Fruit fly (Drosophila melanogaster) whole organism, embryonic: ENCODE measurements around the gene CG16727.

Source experiments
- Abd-B ChIP-seq: fragments of 200-800 bp; sonication (Bioruptor generic); optimal IDR thresholded peaks from 2 replicates; lab custom pipeline; 2018; ENCODE audit warnings: missing biosample characterization, mild to moderate bottlenecking, missing genetic modification characterization, moderate library complexity
- Bdp1 ChIP-seq: fragments of 200-800 bp; sonication (Bioruptor generic); optimal IDR thresholded peaks from 3 replicates; lab custom pipeline; 2016; ENCODE audit warnings: missing biosample characterization, missing genetic modification characterization
- Bgb ChIP-seq: fragments of 200-800 bp; sonication (Bioruptor generic); IDR thresholded peaks from 2 replicates; pipeline ENCODE4 v1.3.6; 2022; ENCODE audit warnings: missing biosample characterization, missing genetic modification characterization; ENCODE audit not compliant: partially characterized antibody
- CG11723 ChIP-seq: fragments of 200-800 bp; sonication (Bioruptor generic); optimal IDR thresholded peaks from 2 replicates; lab custom pipeline; 2017; ENCODE audit warnings: missing biosample characterization, mild to moderate bottlenecking, missing genetic modification characterization
- CG12071 ChIP-seq: fragments of 200-800 bp; sonication (Bioruptor generic); optimal IDR thresholded peaks from 3 replicates; lab custom pipeline; 2018; ENCODE audit warnings: missing biosample characterization, mild to moderate bottlenecking, missing genetic modification characterization
- CG1233 ChIP-seq: fragments of 200-800 bp; sonication (Bioruptor generic); optimal IDR thresholded peaks from 4 replicates; lab custom pipeline; 2018; ENCODE audit warnings: missing biosample characterization, mild to moderate bottlenecking, missing genetic modification characterization
- CG13894 ChIP-seq: fragments of 200-800 bp; sonication (Bioruptor generic); optimal IDR thresholded peaks from 3 replicates; lab custom pipeline; 2018; ENCODE audit warnings: missing biosample characterization, mild to moderate bottlenecking, missing genetic modification characterization, moderate library complexity
- CG15073 ChIP-seq: fragments of 200-800 bp; sonication (Bioruptor generic); optimal IDR thresholded peaks from 2 replicates; lab custom pipeline; 2016; ENCODE audit warnings: missing biosample characterization, missing genetic modification characterization
- CG16863 ChIP-seq: fragments of 200-800 bp; sonication (Bioruptor generic); optimal IDR thresholded peaks from 3 replicates; lab custom pipeline; 2016; ENCODE audit warnings: missing biosample characterization, missing genetic modification characterization
- CG18011 ChIP-seq: fragments of 200-800 bp; sonication (Bioruptor generic); optimal IDR thresholded peaks from 2 replicates; lab custom pipeline; 2017; ENCODE audit warnings: missing biosample characterization, missing genetic modification characterization, mild to moderate bottlenecking, moderate library complexity, missing genotype
- CG18599 ChIP-seq: fragments of 200-800 bp; sonication (Bioruptor generic); optimal IDR thresholded peaks from 3 replicates; lab custom pipeline; 2017; ENCODE audit warnings: missing biosample characterization, missing genetic modification characterization, mild to moderate bottlenecking, moderate library complexity, missing genetic modification reagents
- CG2712 ChIP-seq: fragments of 200-800 bp; optimal IDR thresholded peaks from 3 replicates; lab custom pipeline; 2019; ENCODE audit warnings: missing biosample characterization, mild to moderate bottlenecking, missing genetic modification characterization, moderate library complexity
- CG30403 ChIP-seq: fragments of 200-800 bp; sonication (Bioruptor generic); optimal IDR thresholded peaks from 3 replicates; lab custom pipeline; 2016; ENCODE audit warnings: missing biosample characterization, missing genetic modification characterization
- CG34422 ChIP-seq: fragments of 200-800 bp; sonication (Bioruptor generic); IDR thresholded peaks from 3 replicates; pipeline ENCODE4 v1.3.6; 2022; ENCODE audit warnings: missing biosample characterization, missing genetic modification characterization
- CG3847 ChIP-seq: fragments of 200-800 bp; sonication (Bioruptor generic); IDR thresholded peaks from 2 replicates; pipeline ENCODE4 v1.3.6; 2022; ENCODE audit warnings: missing biosample characterization, missing genetic modification characterization
- CG4360 ChIP-seq: fragments of 200-800 bp; sonication (Bioruptor generic); IDR thresholded peaks from 2 replicates; pipeline ENCODE4 v1.3.6; 2022; ENCODE audit warnings: missing biosample characterization, missing genetic modification characterization
- CG7357 ChIP-seq: fragments of 200-800 bp; sonication (Bioruptor generic); IDR thresholded peaks from 3 replicates; pipeline ENCODE4 v1.3.6; 2022; ENCODE audit warnings: missing biosample characterization, missing genetic modification characterization
- CG8944 ChIP-seq: fragments of 200-800 bp; sonication (Bioruptor generic); optimal IDR thresholded peaks from 3 replicates; lab custom pipeline; 2016; ENCODE audit warnings: missing biosample characterization, missing genetic modification characterization
- CG9817 ChIP-seq: fragments of 200-800 bp; sonication (Bioruptor generic); optimal IDR thresholded peaks from 2 replicates; lab custom pipeline; 2018; ENCODE audit warnings: missing biosample characterization, mild to moderate bottlenecking, missing genetic modification characterization, moderate library complexity
- Chrac-16 ChIP-seq: fragments of 200-800 bp; sonication (Bioruptor generic); optimal IDR thresholded peaks from 3 replicates; lab custom pipeline; 2016; ENCODE audit warnings: missing biosample characterization, missing genetic modification characterization
- E2f2 ChIP-seq: fragments of 200-800 bp; sonication (Bioruptor generic); IDR thresholded peaks from 2 replicates; pipeline ENCODE4 v1.3.6; 2022; ENCODE audit warnings: missing biosample characterization, missing genetic modification characterization
- Ets65A ChIP-seq: fragments of 200-800 bp; sonication (Bioruptor generic); peaks from one replicate; lab custom pipeline; 2016; ENCODE audit warnings: missing biosample characterization, missing genetic modification characterization
- Fer3 ChIP-seq: fragments of 200-800 bp; sonication (Bioruptor generic); optimal IDR thresholded peaks from 2 replicates; lab custom pipeline; 2018; ENCODE audit warnings: missing biosample characterization, mild to moderate bottlenecking, missing genetic modification characterization, moderate library complexity
- GATAe ChIP-seq: fragments of 200-800 bp; sonication (Bioruptor generic); conservative IDR thresholded peaks from 2 replicates; pipeline ENCODE4 v1.3.6; 2022; ENCODE audit warnings: missing biosample characterization, missing genetic modification characterization
- H2.0 ChIP-seq: fragments of 200-800 bp; sonication (Bioruptor generic); IDR thresholded peaks from 2 replicates; pipeline ENCODE4 v1.3.6; 2022; ENCODE audit warnings: missing biosample characterization, missing genetic modification characterization
- HmgZ ChIP-seq: fragments of 200-800 bp; sonication (Bioruptor generic); optimal IDR thresholded peaks from 2 replicates; lab custom pipeline; 2018; ENCODE audit warnings: missing biosample characterization, mild to moderate bottlenecking, missing genetic modification characterization
- Hr3 ChIP-seq: fragments of 200-800 bp; sonication (Bioruptor generic); optimal IDR thresholded peaks from 3 replicates; lab custom pipeline; 2016; ENCODE audit warnings: missing biosample characterization, missing genetic modification characterization
- Hsf ChIP-seq: fragments of 200-800 bp; sonication (Bioruptor generic); optimal IDR thresholded peaks from 3 replicates; lab custom pipeline; 2016; ENCODE audit warnings: missing biosample characterization, missing genetic modification characterization
- Lhr ChIP-seq: fragments of 200-800 bp; sonication (Bioruptor generic); optimal IDR thresholded peaks from 3 replicates; lab custom pipeline; 2017; ENCODE audit warnings: mild to moderate bottlenecking, missing biosample characterization, missing genetic modification reagents, missing genetic modification characterization
- Lim3 ChIP-seq: fragments of 200-800 bp; sonication (Bioruptor generic); IDR thresholded peaks from 2 replicates; pipeline ENCODE4 v1.3.6; 2022; ENCODE audit warnings: missing biosample characterization, missing genetic modification characterization
- Lpt ChIP-seq: fragments of >200 bp; optimal IDR thresholded peaks from 2 replicates; lab custom pipeline; 2018; ENCODE audit warnings: missing biosample characterization, missing genetic modification characterization
- Scr ChIP-seq: fragments of 200-800 bp; sonication (Bioruptor generic); IDR thresholded peaks from 2 replicates; pipeline ENCODE4 v1.3.6; 2022; ENCODE audit warnings: missing biosample characterization, missing genetic modification characterization; ENCODE audit not compliant: partially characterized antibody
- Sox100B ChIP-seq: fragments of 200-800 bp; sonication (Bioruptor generic); optimal IDR thresholded peaks from 3 replicates; lab custom pipeline; 2018; ENCODE audit warnings: missing biosample characterization, mild to moderate bottlenecking, missing genetic modification characterization
- Xbp1 ChIP-seq: fragments of 200-800 bp; sonication (Bioruptor generic); optimal IDR thresholded peaks from 3 replicates; lab custom pipeline; 2016; ENCODE audit warnings: missing biosample characterization, mild to moderate bottlenecking, missing genetic modification characterization
- bab2 ChIP-seq: fragments of 200-800 bp; sonication (Bioruptor generic); optimal IDR thresholded peaks from 2 replicates; lab custom pipeline; 2016; ENCODE audit warnings: missing biosample characterization, missing genetic modification characterization
- gem ChIP-seq: fragments of 200-800 bp; sonication (Bioruptor generic); optimal IDR thresholded peaks from 2 replicates; lab custom pipeline; 2019; ENCODE audit warnings: missing biosample characterization, mild to moderate bottlenecking, missing genetic modification characterization, moderate library complexity
- gsb-n ChIP-seq: fragments of 200-800 bp; sonication (Bioruptor generic); optimal IDR thresholded peaks from 3 replicates; lab custom pipeline; 2018; ENCODE audit warnings: missing biosample characterization, mild to moderate bottlenecking, missing genetic modification characterization
- h ChIP-seq: fragments of >200 bp; optimal IDR thresholded peaks from 2 replicates; lab custom pipeline; 2017
- jing ChIP-seq: fragments of 200-800 bp; sonication (Bioruptor generic); optimal IDR thresholded peaks from 2 replicates; lab custom pipeline; 2018; ENCODE audit warnings: missing biosample characterization, mild to moderate bottlenecking, missing genetic modification characterization
- ken ChIP-seq: fragments of 200-800 bp; sonication (Bioruptor generic); IDR thresholded peaks from 3 replicates; pipeline ENCODE4 v1.3.6; 2022; ENCODE audit warnings: missing biosample characterization, missing genetic modification characterization
- mam ChIP-seq: fragments of 200-800 bp; sonication (Bioruptor generic); optimal IDR thresholded peaks from 3 replicates; lab custom pipeline; 2016; ENCODE audit warnings: missing biosample characterization, missing genetic modification characterization
- otp ChIP-seq: fragments of 200-800 bp; sonication (Bioruptor generic); IDR thresholded peaks from 3 replicates; pipeline ENCODE4, ENCODE4 v1.3.6; 2022; ENCODE audit warnings: missing biosample characterization, missing genetic modification characterization
- pho ChIP-seq: fragments of 200-800 bp; sonication (Bioruptor generic); optimal IDR thresholded peaks from 2 replicates; lab custom pipeline; 2016; ENCODE audit warnings: missing biosample characterization, missing genetic modification characterization
- pnt ChIP-seq: fragments of 200-800 bp; sonication (Bioruptor generic); optimal IDR thresholded peaks from 3 replicates; lab custom pipeline; 2016; ENCODE audit warnings: missing biosample characterization, missing genetic modification characterization
- prd ChIP-seq, 3 experiments: fragments of >200 bp in 2 of 3; fragments of 200-800 bp in 1 of 3; sonication (Bioruptor generic) in 1 of 3; optimal IDR thresholded peaks in 2 of 3; IDR thresholded peaks in 1 of 3; 2 replicates in 2 of 3; 3 replicates in 1 of 3; pipeline versions ENCODE4 v1.3.6 to Lab custom; 2017 to 2022; ENCODE audit warnings: missing biosample characterization in 1 of 3, missing genetic modification characterization in 1 of 3
- pum ChIP-seq: fragments of 200-800 bp; sonication (Bioruptor generic); optimal IDR thresholded peaks from 2 replicates; lab custom pipeline; 2016; ENCODE audit warnings: missing biosample characterization, missing genetic modification characterization
- sens ChIP-seq: fragments of 200-800 bp; sonication (Bioruptor generic); peaks from one replicate; lab custom pipeline; 2016; ENCODE audit warnings: missing biosample characterization, missing genetic modification characterization
- seq ChIP-seq: fragments of 200-800 bp; sonication (Bioruptor generic); IDR thresholded peaks from 2 replicates; pipeline ENCODE4 v1.3.6; 2022; ENCODE audit warnings: missing biosample characterization, missing genetic modification characterization
- slp2 ChIP-seq: fragments of 200-800 bp; sonication (Bioruptor generic); optimal IDR thresholded peaks from 2 replicates; lab custom pipeline; 2016; ENCODE audit warnings: missing biosample characterization, missing genetic modification characterization
- sr ChIP-seq: fragments of 200-800 bp; sonication (Bioruptor generic); IDR thresholded peaks from 3 replicates; pipeline ENCODE4 v1.3.6; 2022; ENCODE audit warnings: missing biosample characterization, missing genetic modification characterization
- tna ChIP-seq: fragments of 200-800 bp; sonication (Bioruptor generic); IDR thresholded peaks from 2 replicates; pipeline ENCODE4 v1.3.6; 2022; ENCODE audit warnings: missing biosample characterization, missing genetic modification characterization; ENCODE audit not compliant: partially characterized antibody
- tup ChIP-seq: fragments of 200-800 bp; sonication (Bioruptor generic); optimal IDR thresholded peaks from 2 replicates; lab custom pipeline; 2016; ENCODE audit warnings: missing biosample characterization, mild to moderate bottlenecking, missing genetic modification characterization, moderate library complexity

CG16727 gene

DNA sequence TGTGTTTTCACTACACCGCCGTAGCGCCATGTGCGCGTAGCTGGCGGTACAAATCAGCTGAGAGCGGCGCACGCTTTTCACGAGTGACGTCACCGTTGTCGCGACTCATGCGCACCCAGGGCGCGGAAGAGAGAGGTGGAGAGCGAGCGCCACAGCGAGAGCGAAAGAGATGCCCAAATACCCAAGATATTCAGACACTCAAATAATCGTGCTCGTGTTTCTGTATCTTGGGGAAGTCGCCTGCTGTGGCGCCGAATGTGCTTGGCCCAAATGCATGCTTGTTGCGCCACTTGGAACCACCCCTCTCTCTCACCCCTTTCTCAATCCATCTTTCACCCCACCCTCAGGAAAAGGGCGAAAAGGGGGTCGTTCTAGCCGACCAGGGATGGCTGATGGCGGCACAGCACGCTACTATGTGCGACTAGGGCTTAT lies 19.5 kb downstream of the CG16727 start, which contains the start of gene CG6231 (continued):
- TF ChIP-seq CG4360 (GFP tag; lab: Robert Waterston, UW) (no peak), E2f2 (GFP tag; lab: Robert Waterston, UW) (peak; percentile 20; the same call in 1 of the 2 replicates), Hr3 (no peak), Xbp1 (no peak), CG12071 (GFP tag; lab: Kevin White, UChicago) (no peak), pum (GFP tag; lab: Kevin White, UChicago) (no peak), seq (GFP tag; lab: Robert Waterston, UW) (no peak), CG3847 (no peak), CG9817 (tag; lab: Kevin White, UChicago) (no peak), Lpt (GFP tag; lab: Kevin White, UChicago) (no peak), CG2712 (tag; lab: Kevin White, UChicago) (no peak), CG34422 (peak; percentile 63; the same call in 1 of the 3 replicates), H2.0 (no peak), CG11723 (GFP tag; lab: Kevin White, UChicago) (no peak), CG7357 (GFP tag; lab: Robert Waterston, UW) (no peak), sens (peak; percentile 31), gsb-n (tag; lab: Kevin White, UChicago) (no peak), Bdp1 (GFP tag; lab: Kevin White, UChicago) (no peak), slp2 (no peak), CG1233 (GFP tag; lab: Kevin White, UChicago) (no peak), CG18599 (GFP tag; lab: Kevin White, UChicago) (peak; percentile 25), ken (GFP tag; lab: Robert Waterston, UW) (no peak), sr (GFP tag; lab: Robert Waterston, UW) (no peak), pnt (GFP tag; lab: Kevin White, UChicago) (peak; percentile 14), mam (peak; percentile 21), gem (tag; lab: Kevin White, UChicago) (no peak), Scr (GFP tag; lab: Robert Waterston, UW) (no peak), otp (GFP tag; lab: Robert Waterston, UW) (no peak), jing (GFP tag; lab: Kevin White, UChicago) (no peak), Abd-B (GFP tag; lab: Kevin White, UChicago) (no peak), GATAe (GFP tag; lab: Robert Waterston, UW) (no peak), CG18011 (GFP tag; lab: Kevin White, UChicago) (no peak), tna (GFP tag; lab: Robert Waterston, UW) (peak; percentile 19; the same call in 1 of the 2 replicates), Bgb (no peak), Ets65A (GFP tag; lab: Kevin White, UChicago) (no peak), Hsf (GFP tag; lab: Kevin White, UChicago) (no peak), HmgZ (tag; lab: Kevin White, UChicago) (no peak), bab2 (GFP tag; lab: Kevin White, UChicago) (no peak), tup (GFP tag; lab: Kevin White, UChicago) (no peak), h (lab: Kevin White, UChicago) (no peak), CG16863 (GFP tag; lab: Kevin White, UChicago) (no peak), pho (GFP tag; lab: Kevin White, UChicago) (no peak), Lim3 (no peak), Fer3 (tag; lab: Kevin White, UChicago) (no peak), CG8944 (no peak), CG13894 (tag; lab: Kevin White, UChicago) (no peak), Lhr (GFP tag; lab: Kevin White, UChicago) (no peak), Sox100B (GFP tag; lab: Kevin White, UChicago) (no peak), CG15073 (no peak), Chrac-16 (GFP tag; lab: Kevin White, UChicago) (no peak), prd (optimal IDR thresholded peaks at IDR 0.05; lab: Kevin White, UChicago) (no peak), prd (GFP tag; IDR thresholded peaks at IDR 0.05; lab: Robert Waterston, UW) (no peak), CG30403 (GFP tag; lab: Kevin White, UChicago) (no peak)
